Worm (Caenorhabditis elegans): ENCODE data around the gene nex-3.

nex-3 gene

DNA sequence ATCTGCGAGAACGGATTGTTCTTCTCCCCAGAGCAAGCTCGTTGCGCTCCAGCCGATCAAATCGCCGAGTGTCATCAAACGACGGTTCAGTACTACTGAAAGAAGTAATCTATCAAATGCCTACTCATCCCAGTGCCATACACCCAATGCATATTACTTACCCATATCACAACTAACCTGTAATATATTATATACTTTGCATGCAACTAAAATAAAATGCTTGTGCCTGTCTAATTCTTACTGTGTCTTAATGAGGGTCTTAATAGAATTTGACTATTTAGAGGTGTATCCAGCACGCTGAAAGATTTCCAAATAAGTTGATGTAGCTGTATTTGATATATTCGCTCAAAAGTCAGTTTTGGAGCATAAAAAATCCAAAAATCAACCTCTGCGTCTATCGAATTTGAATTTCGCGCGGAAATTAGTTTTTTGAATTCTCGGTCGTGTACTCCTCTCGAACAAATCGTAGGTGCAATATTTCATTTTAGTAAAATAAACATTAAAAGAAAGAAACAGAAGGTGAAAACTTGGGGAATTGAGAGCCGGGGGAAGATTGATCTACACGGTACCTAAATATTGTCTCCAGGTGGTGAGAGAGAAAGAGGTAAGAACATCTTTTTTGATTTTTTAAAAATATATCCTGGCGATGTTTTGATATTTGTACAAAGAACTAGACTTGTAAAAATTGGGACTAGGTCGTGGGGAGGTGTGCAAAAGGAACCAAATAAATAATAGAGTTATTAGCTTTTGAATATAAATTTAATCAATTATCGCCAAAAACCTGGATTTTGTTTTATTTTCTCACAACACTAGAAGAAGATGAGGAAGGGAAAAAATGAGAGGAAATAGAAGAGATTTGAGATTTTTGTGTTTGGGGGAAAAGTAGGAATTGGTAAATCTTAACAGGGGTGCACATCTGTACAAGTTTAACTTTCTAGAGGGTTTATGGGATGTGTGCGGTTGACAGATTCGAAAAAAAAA lies 49.6 kb downstream of the nex-3 start (continued):
- TF ChIP-seq cebp-1 (GFP tag; IDR thresholded peaks at IDR 0.05) (no peak), cebp-1 (tag; optimal IDR thresholded peaks at IDR 0.05) (peak; percentile 73), F33H1.4 (GFP tag; IDR thresholded peaks at IDR 0.05) (peak; percentile 47), B0261.1 (tag; optimal IDR thresholded peaks at IDR 0.05) (peak; percentile 27), attf-3 (GFP tag; conservative IDR thresholded peaks at IDR 0.05) (no peak), snpc-1.1 (tag; optimal IDR thresholded peaks at IDR 0.05; ENCODE audit: insufficient read depth) (peak; percentile 39), lag-1 (GFP tag; IDR thresholded peaks at IDR 0.05) (no peak), madf-8 (GFP tag; conservative IDR thresholded peaks at IDR 0.05) (no peak; the same call in 1 of the 2 replicates), egl-44 (GFP tag; IDR thresholded peaks at IDR 0.05) (0 out of 2 replicates have a peak, but pooled peaks have one; percentile 7), snpc-4 (GFP tag; optimal IDR thresholded peaks at IDR 0.05) (no peak), snpc-4 (tag; optimal IDR thresholded peaks at IDR 0.05) (peak in 2 of 4 experiments; percentile 45 to 49), him-1 (tag; optimal IDR thresholded peaks at IDR 0.05) (peak; percentile 100), mxl-1 (tag; optimal IDR thresholded peaks at IDR 0.05) (no peak), ceh-79 (tag; optimal IDR thresholded peaks at IDR 0.05) (peak; percentile 52), F52B5.7 (tag; optimal IDR thresholded peaks at IDR 0.05) (peak; percentile 69), atf-7 (tag; optimal IDR thresholded peaks at IDR 0.05) (peak; percentile 95), xnd-1 (tag; optimal IDR thresholded peaks at IDR 0.05) (peak; percentile 63), F55B11.4 (tag; optimal IDR thresholded peaks at IDR 0.05; ENCODE audit: borderline replicate concordance, insufficient read depth) (no peak), Y53G8AR.9 (GFP tag; conservative IDR thresholded peaks at IDR 0.05) (peak; percentile 86), nhr-120 (GFP tag; IDR thresholded peaks at IDR 0.05) (0 out of 2 replicates have a peak, but pooled peaks have one; percentile 13), hmg-20 (GFP tag; IDR thresholded peaks at IDR 0.05) (peak; percentile 48; the same call in 1 of the 2 replicates), hrde-1 (tag; optimal IDR thresholded peaks at IDR 0.05; ENCODE audit: borderline replicate concordance) (peak; percentile 97), repo-1 (tag; optimal IDR thresholded peaks at IDR 0.05) (peak; percentile 95), nhr-179 (tag; optimal IDR thresholded peaks at IDR 0.05) (peak; percentile 57), ceh-40 (GFP tag; IDR thresholded peaks at IDR 0.05) (no peak; the same call in 1 of the 2 replicates), madf-3 (GFP tag; IDR thresholded peaks at IDR 0.05) (0 out of 2 replicates have a peak, but pooled peaks have one; percentile 68), rcor-1 (GFP tag; IDR thresholded peaks at IDR 0.05) (peak; percentile 42; the same call in 1 of the 2 replicates), let-526 (GFP tag; IDR thresholded peaks at IDR 0.05) (peak; percentile 52), F23B12.7 (tag; optimal IDR thresholded peaks at IDR 0.05; ENCODE audit: insufficient read depth) (peak; percentile 33), ekl-4 (GFP tag; IDR thresholded peaks at IDR 0.05) (peak; percentile 80), ceh-58 (GFP tag; IDR thresholded peaks at IDR 0.05) (0 out of 2 replicates have a peak, but pooled peaks have one; percentile 34), tlf-1 (GFP tag; optimal IDR thresholded peaks at IDR 0.05) (peak; percentile 88), lsl-1 (GFP tag; optimal IDR thresholded peaks at IDR 0.05) (peak; percentile 51), dpff-1 (tag; optimal IDR thresholded peaks at IDR 0.05) (peak; percentile 94), K11D2.4 (GFP tag; IDR thresholded peaks at IDR 0.05) (0 out of 2 replicates have a peak, but pooled peaks have one; percentile 37), die-1 (tag; optimal IDR thresholded peaks at IDR 0.05) (peak; percentile 49), hmg-1.2 (GFP tag; IDR thresholded peaks at IDR 0.05) (peak; percentile 53), ceh-27 (GFP tag; optimal IDR thresholded peaks at IDR 0.05) (no peak), ztf-18 (tag; optimal IDR thresholded peaks at IDR 0.05) (peak; percentile 71), snpc-1.3 (tag; optimal IDR thresholded peaks at IDR 0.05; ENCODE audit: insufficient read depth) (peak; percentile 85), sptf-2 (GFP tag; optimal IDR thresholded peaks at IDR 0.05) (no peak), madf-6 (GFP tag; IDR thresholded peaks at IDR 0.05) (peak; percentile 76), mel-28 (tag; optimal IDR thresholded peaks at IDR 0.05; ENCODE audit: borderline replicate concordance) (no peak), nfyb-1 (GFP tag; IDR thresholded peaks at IDR 0.05) (peak; percentile 66; the same call in 1 of the 2 replicates), D2030.7 (GFP tag; IDR thresholded peaks at IDR 0.05) (peak; percentile 78; the same call in 1 of the 2 replicates)
